Fruit fly (Drosophila melanogaster) whole organism, wandering third instar larva: Measurements from ENCODE around the gene CAH1.

Experiments
- Abd-B ChIP-seq: fragments of >200 bp; optimal IDR thresholded peaks from 2 replicates; lab custom pipeline; 2017; ENCODE audit warnings: missing biosample characterization, missing genetic modification characterization
- CG32264 ChIP-seq: fragments of 200-800 bp; sonication (Bioruptor generic); optimal IDR thresholded peaks from 2 replicates; lab custom pipeline; 2016; ENCODE audit warnings: missing biosample characterization, missing genetic modification characterization
- CG9705 ChIP-seq: fragments of 200-800 bp; sonication (Bioruptor generic); optimal IDR thresholded peaks from 2 replicates; lab custom pipeline; 2018; ENCODE audit warnings: missing biosample characterization, mild to moderate bottlenecking, missing genetic modification characterization
- CrebA ChIP-seq: fragments of 200-800 bp; sonication (Bioruptor generic); optimal IDR thresholded peaks from 2 replicates; lab custom pipeline; 2016; ENCODE audit warnings: missing biosample characterization, mild to moderate bottlenecking, missing genetic modification characterization, borderline replicate concordance
- Dfd ChIP-seq: fragments of >200 bp; optimal IDR thresholded peaks from 2 replicates; lab custom pipeline; 2017; ENCODE audit warnings: missing biosample characterization, missing genetic modification characterization
- Dif ChIP-seq: fragments of 200-275, 200-300 bp; sonication (Bioruptor generic); optimal IDR thresholded peaks from 2 replicates; lab custom pipeline; 2018; ENCODE audit warnings: missing biosample characterization, missing genetic modification characterization; ENCODE audit not compliant: partially characterized antibody
- GATAd ChIP-seq: sonication (Bioruptor generic); optimal IDR thresholded peaks from 2 replicates; lab custom pipeline; 2016; ENCODE audit warnings: missing biosample characterization, missing genetic modification characterization
- HLH106 ChIP-seq: fragments of 200-800 bp; optimal IDR thresholded peaks from 3 replicates; lab custom pipeline; 2019; ENCODE audit warnings: missing biosample characterization, mild to moderate bottlenecking, missing genetic modification characterization, moderate library complexity
- Hnf4 ChIP-seq: fragments of 200-800 bp; sonication (Bioruptor generic); optimal IDR thresholded peaks from 2 replicates; lab custom pipeline; 2016; ENCODE audit warnings: missing biosample characterization, mild to moderate bottlenecking, missing genetic modification characterization
- Hr78 ChIP-seq: fragments of >200 bp; optimal IDR thresholded peaks from 2 replicates; lab custom pipeline; 2017; ENCODE audit warnings: missing biosample characterization, missing genetic modification characterization
- Hr83 ChIP-seq: fragments of 200-300 bp; sonication (Bioruptor generic); optimal IDR thresholded peaks from 2 replicates; lab custom pipeline; 2016; ENCODE audit warnings: missing biosample characterization, mild to moderate bottlenecking, missing genetic modification characterization, moderate library complexity; ENCODE audit not compliant: poor library complexity, severe bottlenecking
- Mio ChIP-seq: sonication (Bioruptor generic); optimal IDR thresholded peaks from 2 replicates; lab custom pipeline; 2016; ENCODE audit warnings: missing biosample characterization, missing genetic modification characterization
- Myc ChIP-seq: fragments of >200 bp; optimal IDR thresholded peaks from 2 replicates; lab custom pipeline; 2017
- N ChIP-seq: fragments of >200 bp; optimal IDR thresholded peaks from 2 replicates; lab custom pipeline; 2018; ENCODE audit warnings: missing biosample characterization, missing external identifiers, missing genetic modification characterization
- OdsH ChIP-seq: fragments of 200-800 bp; sonication (Bioruptor generic); optimal IDR thresholded peaks from 2 replicates; lab custom pipeline; 2016; ENCODE audit warnings: missing biosample characterization, mild to moderate bottlenecking, missing genetic modification characterization
- Rel ChIP-seq, 2 experiments: fragments of 200-800 bp; sonication (Bioruptor generic) in 1 of 2; optimal IDR thresholded peaks; 2 replicates in 1 of 2; 3 replicates in 1 of 2; lab custom pipeline; 2016 to 2019; ENCODE audit warnings: mild to moderate bottlenecking in 2 of 2, missing biosample characterization in 2 of 2, missing genetic modification characterization in 2 of 2, moderate library complexity in 1 of 2
- Sp1 ChIP-seq: fragments of 200-800 bp; sonication (Bioruptor generic); optimal IDR thresholded peaks from 3 replicates; lab custom pipeline; 2019; ENCODE audit warnings: missing biosample characterization, mild to moderate bottlenecking, missing genetic modification characterization, moderate library complexity
- Vsx2 ChIP-seq: fragments of 200-300, 225-300 bp; sonication (Bioruptor generic); optimal IDR thresholded peaks from 2 replicates; lab custom pipeline; 2018; ENCODE audit warnings: missing biosample characterization, missing genetic modification characterization; ENCODE audit not compliant: partially characterized antibody
- br ChIP-seq: fragments of 200-800 bp; sonication (Bioruptor generic); optimal IDR thresholded peaks from 2 replicates; lab custom pipeline; 2016; ENCODE audit warnings: missing biosample characterization, missing genetic modification characterization
- brk ChIP-seq: fragments of 200-800 bp; sonication (Bioruptor generic); optimal IDR thresholded peaks from 2 replicates; lab custom pipeline; 2016; ENCODE audit warnings: missing biosample characterization, mild to moderate bottlenecking, missing genetic modification characterization
- dl ChIP-seq, 2 experiments: fragments of 175-275, 200-275 bp in 1 of 2; fragments of 200-275 bp in 1 of 2; sonication (Bioruptor generic); optimal IDR thresholded peaks; lab custom pipeline; 2018; ENCODE audit warnings: mild to moderate bottlenecking in 2 of 2, missing biosample characterization in 2 of 2, missing genetic modification characterization in 2 of 2, moderate library complexity in 2 of 2; ENCODE audit not compliant: partially characterized antibody in 2 of 2, insufficient read depth in 1 of 2
- dmrt93B ChIP-seq: fragments of 200-800 bp; sonication (Bioruptor generic); optimal IDR thresholded peaks from 2 replicates; lab custom pipeline; 2018; ENCODE audit warnings: missing biosample characterization, mild to moderate bottlenecking, missing genetic modification characterization
- ey ChIP-seq: fragments of 200-800 bp; sonication (Bioruptor generic); optimal IDR thresholded peaks from 2 replicates; lab custom pipeline; 2016; ENCODE audit warnings: missing biosample characterization, missing genetic modification characterization
- foxo ChIP-seq, 2 experiments: fragments of 200-800 bp; sonication (Bioruptor generic); optimal IDR thresholded peaks; 2 replicates in 1 of 2; 3 replicates in 1 of 2; lab custom pipeline; 2016 to 2017; ENCODE audit warnings: missing biosample characterization in 2 of 2, missing genetic modification characterization in 2 of 2
- fru ChIP-seq: fragments of 200-800 bp; sonication (Bioruptor generic); optimal IDR thresholded peaks from 3 replicates; lab custom pipeline; 2016; ENCODE audit warnings: missing biosample characterization, mild to moderate bottlenecking, missing genetic modification characterization
- h ChIP-seq: fragments of 200-800 bp; sonication (Bioruptor generic); optimal IDR thresholded peaks from 3 replicates; lab custom pipeline; 2016; ENCODE audit warnings: missing biosample characterization, mild to moderate bottlenecking, missing genetic modification characterization
- jim ChIP-seq: fragments of 175-275, 200-325 bp; sonication (Bioruptor generic); optimal IDR thresholded peaks from 2 replicates; lab custom pipeline; 2016; ENCODE audit warnings: missing biosample characterization, mild to moderate bottlenecking, missing genetic modification characterization
- lola ChIP-seq: fragments of >200 bp; optimal IDR thresholded peaks from 2 replicates; lab custom pipeline; 2017; ENCODE audit warnings: missing biosample characterization, missing genetic modification characterization
- pan ChIP-seq: fragments of >200 bp; optimal IDR thresholded peaks from 2 replicates; lab custom pipeline; 2017
- psq ChIP-seq: fragments of 200-800 bp; sonication (Bioruptor generic); optimal IDR thresholded peaks from 3 replicates; lab custom pipeline; 2017; ENCODE audit warnings: missing biosample characterization, mild to moderate bottlenecking, missing genetic modification characterization, moderate library complexity
- rgr ChIP-seq: fragments of 200-800 bp; sonication (Bioruptor generic); optimal IDR thresholded peaks from 3 replicates; lab custom pipeline; 2016; ENCODE audit warnings: missing biosample characterization, mild to moderate bottlenecking, missing genetic modification characterization
- sage ChIP-seq: fragments of 200-800 bp; sonication (Bioruptor generic); optimal IDR thresholded peaks from 2 replicates; lab custom pipeline; 2016; ENCODE audit warnings: missing biosample characterization, mild to moderate bottlenecking, missing genetic modification characterization
- sv ChIP-seq: fragments of 200-800 bp; sonication (Bioruptor generic); optimal IDR thresholded peaks from 3 replicates; lab custom pipeline; 2016; ENCODE audit warnings: missing biosample characterization, missing genetic modification characterization
- tai ChIP-seq: sonication (Bioruptor generic); optimal IDR thresholded peaks from 2 replicates; lab custom pipeline; 2016; ENCODE audit warnings: missing biosample characterization, missing genetic modification characterization
- usp ChIP-seq: fragments of >200 bp; optimal IDR thresholded peaks from 2 replicates; lab custom pipeline; 2017; ENCODE audit warnings: missing biosample characterization, missing genetic modification characterization
- woc ChIP-seq: sonication (Bioruptor generic); optimal IDR thresholded peaks from 2 replicates; lab custom pipeline; 2016; ENCODE audit warnings: missing biosample characterization, mild to moderate bottlenecking, missing genetic modification characterization

Gene CAH1

dm6 chr2L:13804561-13805067 lies 1.2 kb downstream of the CAH1 start:
- TF ChIP-seq Dif (GFP tag; lab: Kevin White, UChicago) = peak; percentile 4
- peak; percentile 10 for TF ChIP-seq Hr83 (GFP tag; lab: Kevin White, UChicago)
- TF ChIP-seq usp = no peak
- no peak for TF ChIP-seq Rel (GFP tag; optimal IDR thresholded peaks at IDR 0.05; lab: Kevin White, UChicago)
- TF ChIP-seq Rel (tag; optimal IDR thresholded peaks at IDR 0.05; lab: Kevin White, UChicago) = peak; percentile 8
- no peak for TF ChIP-seq rgr

dm6 chr2L:13805170-13805569 lies 1.7 kb downstream of the CAH1 start:
- TF ChIP-seq Mio (GFP tag; lab: Kevin White, UChicago) = no peak

dm6 chr2L:13807097-13807496 lies 3.7 kb downstream of the CAH1 start:
- TF ChIP-seq brk (no peak), lola (GFP tag; lab: Kevin White, UChicago) (no peak), pan (no peak), HLH106 (tag; lab: Kevin White, UChicago) (no peak), Sp1 (no peak), Vsx2 (no peak), Hnf4 (GFP tag; lab: Kevin White, UChicago) (no peak), sv (GFP tag; lab: Kevin White, UChicago) (no peak), br (GFP tag; lab: Kevin White, UChicago) (no peak), CrebA (no peak), Dif (GFP tag; lab: Kevin White, UChicago) (no peak), Mio (GFP tag; lab: Kevin White, UChicago) (no peak), Hr83 (GFP tag; lab: Kevin White, UChicago) (peak; percentile 76), OdsH (GFP tag; lab: Kevin White, UChicago) (peak; percentile 13), CG9705 (GFP tag; lab: Kevin White, UChicago) (no peak), Rel (GFP tag; optimal IDR thresholded peaks at IDR 0.05; lab: Kevin White, UChicago) (no peak), Rel (tag; optimal IDR thresholded peaks at IDR 0.05; lab: Kevin White, UChicago) (no peak), Dfd (no peak), CG32264 (GFP tag; lab: Kevin White, UChicago) (no peak), tai (no peak), Hr78 (GFP tag; lab: Kevin White, UChicago) (no peak), woc (GFP tag; lab: Kevin White, UChicago) (no peak), fru (GFP tag; lab: Kevin White, UChicago) (peak; percentile 42), Myc (lab: Kevin White, UChicago) (no peak), psq (GFP tag; lab: Kevin White, UChicago) (no peak), usp (no peak), foxo (GFP tag; optimal IDR thresholded peaks at IDR 0.05; lab: Kevin White, UChicago) (no peak), GATAd (GFP tag; lab: Kevin White, UChicago) (no peak), h (GFP tag; lab: Kevin White, UChicago) (peak; percentile 55), N (GFP tag; lab: Kevin White, UChicago) (no peak), dmrt93B (GFP tag; lab: Kevin White, UChicago) (no peak), rgr (peak; percentile 52), ey (no peak), jim (GFP tag; lab: Kevin White, UChicago) (no peak), dl (GFP tag; optimal IDR thresholded peaks at IDR 0.05; lab: Kevin White, UChicago; ENCODE audit: insufficient read depth in 1 of 2, partially characterized antibody in 2 of 2) (no peak)

dm6 chr2L:13807959-13808358 lies 4.5 kb downstream of the CAH1 start:
- TF ChIP-seq CG32264 (GFP tag; lab: Kevin White, UChicago) (peak; percentile 3), Abd-B (GFP tag; lab: Kevin White, UChicago) (no peak), fru (GFP tag; lab: Kevin White, UChicago) (no peak), rgr (peak; percentile 45), CG9705 (GFP tag; lab: Kevin White, UChicago) (no peak), Myc (lab: Kevin White, UChicago) (no peak), Hr78 (GFP tag; lab: Kevin White, UChicago) (no peak), Sp1 (peak; percentile 38), sage (GFP tag; lab: Kevin White, UChicago) (no peak), OdsH (GFP tag; lab: Kevin White, UChicago) (peak; percentile 34), psq (GFP tag; lab: Kevin White, UChicago) (no peak), lola (GFP tag; lab: Kevin White, UChicago) (no peak), Vsx2 (no peak), Hr83 (GFP tag; lab: Kevin White, UChicago) (peak; percentile 64)
